Fruit fly (Drosophila melanogaster) S2 (cell line): ENCODE measurements around the gene Dscam2.

Source experiments
- CG8478 ChIP-seq: fragments of >200 bp; optimal IDR thresholded peaks from 2 replicates; lab custom pipeline; 2018
- CTCF ChIP-seq, 2 experiments: fragments of >200 bp; optimal IDR thresholded peaks; 2 replicates each; lab custom pipeline; 2018

- TF ChIP-seq CG8478 (no peak), CTCF (optimal IDR thresholded peaks at IDR 0.05; lab: Kevin White, UChicago) (no peak)
These were observed 59.2 kb downstream of the Dscam2 start, which contains the start of gene Acbp3 for dm6 chr3L:7130574-7130973.
